Worm (Caenorhabditis elegans) whole organism, L2 larva: ENCODE data around the gene F14D7.3.
"Not testable (repeated sequence)": the region's sequence is repeated elsewhere in the genome, so short reads cannot be mapped to it uniquely, and the experiment has no call there.

Experiments used
- aly-2 ChIP-seq: fragments of 150-350 bp; optimal IDR thresholded peaks from 2 replicates; lab custom pipeline; 2014; ENCODE audit warnings: missing biosample characterization, missing genetic modification characterization
- elt-1 ChIP-seq: fragments of 150-350 bp; optimal IDR thresholded peaks from 2 replicates; lab custom pipeline; 2014; ENCODE audit warnings: missing biosample characterization, missing genetic modification characterization
- nhr-11 ChIP-seq: fragments of 150-350 bp; optimal IDR thresholded peaks from 2 replicates; lab custom pipeline; 2014; ENCODE audit warnings: missing biosample characterization, missing genetic modification characterization
- nhr-237 ChIP-seq: fragments of 150-350 bp; optimal IDR thresholded peaks from 2 replicates; lab custom pipeline; 2014; ENCODE audit warnings: missing biosample characterization, missing genetic modification characterization
- ztf-4 ChIP-seq: fragments of 150-350 bp; optimal IDR thresholded peaks from 2 replicates; lab custom pipeline; 2014; ENCODE audit warnings: missing biosample characterization, missing genetic modification characterization

- not testable (repeated sequence) for TF ChIP-seq aly-2 (tag; lab: Kevin White, UChicago); elt-1 (tag; lab: Kevin White, UChicago); ztf-4 (tag; lab: Kevin White, UChicago); nhr-11; nhr-237 (tag; lab: Kevin White, UChicago)
These were observed 19.1 kb upstream of the F14D7.3 start for ce11 chrV:14277456-14277855.
